Worm (Caenorhabditis elegans) whole organism, young adult: ENCODE data around the gene clec-158.

ENCODE experiments used
- B0336.3 ChIP-seq: fragments of 200-800 bp; sonication (Bioruptor generic); IDR thresholded peaks from 2 replicates; pipeline ENCODE4 v1.3.6; 2022; ENCODE audit warnings: missing genetic modification characterization, missing compliant biosample characterization
- D2030.7 ChIP-seq: fragments of 200-800 bp; sonication (Bioruptor generic); IDR thresholded peaks from 2 replicates; pipeline ENCODE4 v1.3.6; 2022; ENCODE audit warnings: missing genetic modification reagents, missing genetic modification characterization, missing compliant biosample characterization
- F22D6.2 ChIP-seq: sonication (generic microtip); optimal IDR thresholded peaks from 2 replicates; lab custom pipeline; 2016; ENCODE audit warnings: mild to moderate bottlenecking, missing genetic modification characterization, missing compliant biosample characterization
- F23B12.7 ChIP-seq: sonication (generic microtip); optimal IDR thresholded peaks from 2 replicates; lab custom pipeline; 2017; ENCODE audit warnings: missing genetic modification characterization, mild to moderate bottlenecking, missing compliant biosample characterization, antibody characterized with exemption, moderate library complexity; ENCODE audit not compliant: insufficient read depth
- F57C9.4 ChIP-seq: sonication (generic microtip); optimal IDR thresholded peaks from 2 replicates; lab custom pipeline; 2017; ENCODE audit warnings: mild to moderate bottlenecking, missing genetic modification characterization, missing compliant biosample characterization
- T26A5.8 ChIP-seq: sonication (generic microtip); optimal IDR thresholded peaks from 2 replicates; lab custom pipeline; 2016; ENCODE audit warnings: missing genetic modification characterization, missing compliant biosample characterization
- Y53G8AR.9 ChIP-seq: fragments of 200-800 bp; sonication (Bioruptor generic); conservative IDR thresholded peaks from 2 replicates; pipeline ENCODE4 v1.3.6; 2022; ENCODE audit warnings: missing genetic modification reagents, missing genetic modification characterization, missing compliant biosample characterization
- Y95B8A.8 ChIP-seq: fragments of 200-800 bp; sonication (Bioruptor generic); IDR thresholded peaks from 2 replicates; pipeline ENCODE4 v1.3.6; 2022; ENCODE audit warnings: missing genetic modification reagents, missing genetic modification characterization, missing compliant biosample characterization
- akir-1 ChIP-seq: fragments of 200-800 bp; sonication (Bioruptor generic); optimal IDR thresholded peaks from 2 replicates; lab custom pipeline; 2018; ENCODE audit warnings: mild to moderate bottlenecking, missing genetic modification characterization, moderate library complexity, missing compliant biosample characterization
- ama-1 ChIP-seq, 3 experiments: fragments of 150-350 bp in 1 of 3; sonication (generic microtip) in 2 of 3; optimal IDR thresholded peaks; 2 replicates each; lab custom pipeline; 2014 to 2018; ENCODE audit warnings: missing biosample characterization in 2 of 3, missing genetic modification characterization in 2 of 3, missing genetic modification reagents in 2 of 3
- aptf-2 ChIP-seq: fragments of 200-800 bp; sonication (Bioruptor generic); conservative IDR thresholded peaks from 2 replicates; pipeline ENCODE4 v1.3.6; 2022; ENCODE audit warnings: missing genetic modification reagents, missing genetic modification characterization, missing compliant biosample characterization
- attf-5 ChIP-seq: fragments of 200-800 bp; sonication (Bioruptor generic); optimal IDR thresholded peaks from 2 replicates; lab custom pipeline; 2018; ENCODE audit warnings: mild to moderate bottlenecking, missing genetic modification characterization, missing compliant biosample characterization
- bed-2 ChIP-seq: fragments of 200-800 bp; sonication (Bioruptor generic); IDR thresholded peaks from 2 replicates; pipeline ENCODE4 v1.3.6; 2022; ENCODE audit warnings: missing genetic modification reagents, missing genetic modification characterization, missing compliant biosample characterization
- cebp-1 ChIP-seq, 2 experiments: fragments of 200-800 bp in 1 of 2; sonication (Bioruptor generic) in 1 of 2; sonication (generic microtip) in 1 of 2; IDR thresholded peaks in 1 of 2; optimal IDR thresholded peaks in 1 of 2; 2 replicates each; pipeline versions ENCODE4 v1.3.6 to Lab custom; 2017 to 2022; ENCODE audit warnings: missing compliant biosample characterization in 2 of 2, missing genetic modification characterization in 2 of 2, mild to moderate bottlenecking in 1 of 2, missing genetic modification reagents in 1 of 2, moderate library complexity in 1 of 2
- cebp-2 ChIP-seq: fragments of 200-800 bp; sonication (Bioruptor generic); IDR thresholded peaks from 2 replicates; pipeline ENCODE4 v1.3.6; 2022; ENCODE audit warnings: missing genetic modification characterization, missing compliant biosample characterization
- ceh-91 ChIP-seq: fragments of 200-800 bp; sonication (Bioruptor generic); IDR thresholded peaks from 2 replicates; pipeline ENCODE4 v1.3.6; 2022; ENCODE audit warnings: missing genetic modification reagents, missing genetic modification characterization, missing compliant biosample characterization
- die-1 ChIP-seq: sonication (generic microtip); optimal IDR thresholded peaks from 2 replicates; lab custom pipeline; 2016; ENCODE audit warnings: missing genotype, mild to moderate bottlenecking, missing genetic modification characterization, missing compliant biosample characterization
- dox-1 ChIP-seq: fragments of 200-800 bp; sonication (Bioruptor generic); IDR thresholded peaks from 2 replicates; pipeline ENCODE4 v1.3.6; 2022; ENCODE audit warnings: missing genetic modification reagents, missing genetic modification characterization, missing compliant biosample characterization
- dpl-1 ChIP-seq: fragments of 150-350 bp; optimal IDR thresholded peaks from 2 replicates; lab custom pipeline; 2014; ENCODE audit warnings: missing biosample characterization, missing genetic modification reagents, missing genetic modification characterization
- egl-18 ChIP-seq: fragments of 200-800 bp; sonication (Bioruptor generic); IDR thresholded peaks from 2 replicates; pipeline ENCODE4 v1.3.6; 2022; ENCODE audit warnings: missing genetic modification reagents, missing genetic modification characterization, missing compliant biosample characterization
- egl-44 ChIP-seq: fragments of 200-800 bp; sonication (Bioruptor generic); IDR thresholded peaks from 2 replicates; pipeline ENCODE4 v1.3.6; 2022; ENCODE audit warnings: missing genetic modification reagents, missing genetic modification characterization, missing compliant biosample characterization
- ets-4 ChIP-seq: fragments of 200-800 bp; sonication (Bioruptor generic); optimal IDR thresholded peaks from 2 replicates; lab custom pipeline; 2018; ENCODE audit warnings: mild to moderate bottlenecking, missing genetic modification characterization, missing compliant biosample characterization
- fkh-3 ChIP-seq: sonication (generic microtip); optimal IDR thresholded peaks from 2 replicates; lab custom pipeline; 2016; ENCODE audit warnings: mild to moderate bottlenecking, missing genetic modification characterization, missing compliant biosample characterization
- him-1 ChIP-seq: sonication (generic microtip); optimal IDR thresholded peaks from 2 replicates; lab custom pipeline; 2016; ENCODE audit warnings: missing genotype, missing genetic modification reagents, missing genetic modification characterization, missing compliant biosample characterization
- hmg-1.2 ChIP-seq: fragments of 200-800 bp; sonication (Bioruptor generic); IDR thresholded peaks from 2 replicates; pipeline ENCODE4 v1.3.6; 2022; ENCODE audit warnings: missing genetic modification reagents, missing genetic modification characterization, missing compliant biosample characterization
- hsf-1 ChIP-seq: fragments of 200-800 bp; sonication (Bioruptor generic); IDR thresholded peaks from 2 replicates; pipeline ENCODE4 v1.3.6; 2022; ENCODE audit warnings: missing genetic modification reagents, missing genetic modification characterization, missing compliant biosample characterization
- lin-26 ChIP-seq: fragments of 200-800 bp; sonication (Bioruptor generic); IDR thresholded peaks from 2 replicates; pipeline ENCODE4 v1.3.6; 2022; ENCODE audit warnings: missing genetic modification reagents, missing genetic modification characterization, missing compliant biosample characterization
- lin-54 ChIP-seq: fragments of 200-800 bp; sonication (Bioruptor generic); optimal IDR thresholded peaks from 2 replicates; lab custom pipeline; 2018; ENCODE audit warnings: mild to moderate bottlenecking, missing genetic modification characterization, missing compliant biosample characterization
- lir-1 ChIP-seq: fragments of 200-800 bp; sonication (Bioruptor generic); conservative IDR thresholded peaks from 2 replicates; pipeline ENCODE4 v1.3.6; 2022; ENCODE audit warnings: missing genetic modification reagents, missing genetic modification characterization, missing compliant biosample characterization
- madf-3 ChIP-seq: fragments of 200-800 bp; sonication (Bioruptor generic); IDR thresholded peaks from 2 replicates; pipeline ENCODE4 v1.3.6; 2022; ENCODE audit warnings: missing genetic modification reagents, missing genetic modification characterization, missing compliant biosample characterization
- madf-6 ChIP-seq: fragments of 200-800 bp; sonication (Bioruptor generic); IDR thresholded peaks from 2 replicates; pipeline ENCODE4 v1.3.6; 2022; ENCODE audit warnings: missing genetic modification reagents, missing genetic modification characterization, missing compliant biosample characterization
- mcd-1 ChIP-seq: fragments of 200-800 bp; sonication (Bioruptor generic); IDR thresholded peaks from 2 replicates; pipeline ENCODE4 v1.3.6; 2022; ENCODE audit warnings: missing genetic modification reagents, missing genetic modification characterization, missing compliant biosample characterization
- mel-28 ChIP-seq: sonication (generic microtip); optimal IDR thresholded peaks from 2 replicates; lab custom pipeline; 2016; ENCODE audit warnings: borderline replicate concordance, mild to moderate bottlenecking, missing genetic modification characterization, missing compliant biosample characterization
- mes-4 ChIP-seq: sonication (generic microtip); optimal IDR thresholded peaks from 2 replicates; lab custom pipeline; 2016; ENCODE audit warnings: missing genotype, missing genetic modification characterization, missing compliant biosample characterization
- nfyb-1 ChIP-seq: fragments of 200-800 bp; sonication (Bioruptor generic); IDR thresholded peaks from 2 replicates; pipeline ENCODE4 v1.3.6; 2022; ENCODE audit warnings: missing genetic modification reagents, missing genetic modification characterization, missing compliant biosample characterization
- rec-8 ChIP-seq, 2 experiments: sonication (generic microtip); optimal IDR thresholded peaks; 2 replicates each; lab custom pipeline; 2016; ENCODE audit warnings: mild to moderate bottlenecking in 2 of 2, missing genetic modification characterization in 2 of 2, missing genetic modification reagents in 2 of 2, missing genotype in 2 of 2, missing biosample characterization in 1 of 2, missing compliant biosample characterization in 1 of 2, moderate library complexity in 1 of 2
- sdz-38 ChIP-seq: sonication (generic microtip); optimal IDR thresholded peaks from 2 replicates; lab custom pipeline; 2016; ENCODE audit warnings: missing genotype, missing genetic modification characterization, missing compliant biosample characterization
- snpc-3.4 ChIP-seq: sonication (generic microtip); optimal IDR thresholded peaks from 2 replicates; lab custom pipeline; 2017; ENCODE audit warnings: missing genetic modification characterization, mild to moderate bottlenecking, missing compliant biosample characterization, antibody characterized with exemption, moderate library complexity, missing genotype, missing genetic modification reagents
- snpc-4 ChIP-seq, 5 experiments: fragments of 150-350 bp in 1 of 5; sonication (generic microtip) in 4 of 5; optimal IDR thresholded peaks; 2 replicates each; lab custom pipeline; 2014 to 2018; ENCODE audit warnings: missing genetic modification characterization in 5 of 5, missing biosample characterization in 3 of 5, antibody characterized with exemption in 2 of 5, mild to moderate bottlenecking in 2 of 5, missing compliant biosample characterization in 2 of 5, missing genotype in 2 of 5, moderate library complexity in 2 of 5, missing genetic modification reagents in 1 of 5
- somi-1 ChIP-seq: fragments of 200-800 bp; sonication (Bioruptor generic); optimal IDR thresholded peaks from 2 replicates; lab custom pipeline; 2018; ENCODE audit warnings: mild to moderate bottlenecking, missing genetic modification characterization, missing compliant biosample characterization
- sptf-2 ChIP-seq: fragments of 200-800 bp; sonication (Bioruptor generic); optimal IDR thresholded peaks from 2 replicates; lab custom pipeline; 2018; ENCODE audit warnings: mild to moderate bottlenecking, missing genetic modification characterization, missing compliant biosample characterization
- unc-62 ChIP-seq: fragments of 150-350 bp; optimal IDR thresholded peaks from 2 replicates; lab custom pipeline; 2014; ENCODE audit warnings: missing biosample characterization, missing genetic modification reagents, missing genetic modification characterization
- xnd-1 ChIP-seq: sonication (generic microtip); optimal IDR thresholded peaks from 2 replicates; lab custom pipeline; 2016; ENCODE audit warnings: missing genotype, missing genetic modification reagents, missing genetic modification characterization, missing compliant biosample characterization
- ztf-18 ChIP-seq: sonication (generic microtip); optimal IDR thresholded peaks from 2 replicates; lab custom pipeline; 2016; ENCODE audit warnings: missing genotype, mild to moderate bottlenecking, missing genetic modification characterization, missing compliant biosample characterization
- ztf-25 ChIP-seq: fragments of 200-800 bp; sonication (Bioruptor generic); IDR thresholded peaks from 2 replicates; pipeline ENCODE4 v1.3.6; 2022; ENCODE audit warnings: missing genetic modification reagents, missing genetic modification characterization, missing compliant biosample characterization
- ztf-26 ChIP-seq: sonication (generic microtip); optimal IDR thresholded peaks from 2 replicates; lab custom pipeline; 2017; ENCODE audit warnings: missing genetic modification characterization, missing compliant biosample characterization
- ztf-6 ChIP-seq: fragments of 200-800 bp; sonication (Bioruptor generic); IDR thresholded peaks from 2 replicates; pipeline ENCODE4 v1.3.6; 2022; ENCODE audit warnings: missing genetic modification reagents, missing genetic modification characterization, missing compliant biosample characterization

The clec-158 gene

DNA sequence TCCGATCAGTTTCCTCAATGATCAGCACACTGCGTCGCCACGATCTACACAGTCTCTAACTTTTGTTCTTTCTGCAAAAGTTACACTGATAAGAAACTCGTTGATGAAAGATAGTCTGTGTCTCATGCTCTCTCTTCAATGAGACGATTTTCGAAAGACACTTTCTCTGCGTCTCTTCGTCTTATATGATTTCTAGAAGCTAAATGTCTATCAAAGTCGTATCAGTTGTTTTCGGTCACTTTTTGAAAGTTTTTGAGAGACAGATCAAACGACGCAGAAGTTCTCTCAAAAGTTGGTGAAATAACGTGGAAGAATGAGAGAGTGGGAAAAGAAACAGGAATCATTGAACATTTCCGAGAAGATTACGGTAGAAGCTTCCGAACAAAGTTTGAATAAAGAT is 35.8 kb upstream of the clec-158 start (continued):
- TF ChIP-seq F57C9.4 (no peak), snpc-3.4 (no peak), egl-44 (GFP tag; lab: Robert Waterston, UW) (no peak), attf-5 (peak; percentile 42), ztf-18 (tag; lab: Kevin White, UChicago) (no peak), ets-4 (GFP tag; lab: Kevin White, UChicago) (peak; percentile 49), lir-1 (GFP tag; lab: Robert Waterston, UW) (peak; percentile 25; the same call in 1 of the 2 replicates), F23B12.7 (tag; lab: Kevin White, UChicago) (no peak), cebp-2 (GFP tag; lab: Robert Waterston, UW) (no peak), cebp-1 (GFP tag; IDR thresholded peaks at IDR 0.05; lab: Robert Waterston, UW) (no peak), cebp-1 (tag; optimal IDR thresholded peaks at IDR 0.05; lab: Kevin White, UChicago) (peak; percentile 74), T26A5.8 (tag; lab: Kevin White, UChicago) (no peak), ztf-6 (GFP tag; lab: Robert Waterston, UW) (no peak), die-1 (tag; lab: Kevin White, UChicago) (peak; percentile 8), unc-62 (GFP tag; lab: Kevin White, UChicago) (peak; percentile 85), him-1 (tag; lab: Kevin White, UChicago) (peak; percentile 28), ztf-25 (GFP tag; lab: Robert Waterston, UW) (no peak), dox-1 (peak; percentile 47; the same call in 1 of the 2 replicates), bed-2 (GFP tag; lab: Robert Waterston, UW) (no peak), mel-28 (tag; lab: Kevin White, UChicago) (no peak), lin-26 (peak; percentile 41; the same call in 1 of the 2 replicates), ztf-26 (peak; percentile 31), Y95B8A.8 (no peak), fkh-3 (tag; lab: Kevin White, UChicago) (no peak), nfyb-1 (GFP tag; lab: Robert Waterston, UW) (peak; percentile 45; the same call in 1 of the 2 replicates), lin-54 (GFP tag; lab: Kevin White, UChicago) (peak; percentile 47), aptf-2 (no peak), ceh-91 (GFP tag; lab: Robert Waterston, UW) (no peak), D2030.7 (GFP tag; lab: Robert Waterston, UW) (no peak), mes-4 (tag; lab: Kevin White, UChicago) (no peak), mcd-1 (GFP tag; lab: Robert Waterston, UW) (peak; percentile 43; the same call in 1 of the 2 replicates), sptf-2 (no peak), madf-3 (GFP tag; lab: Robert Waterston, UW) (no peak), rec-8 (tag; optimal IDR thresholded peaks at IDR 0.05; lab: Kevin White, UChicago) (no peak), akir-1 (GFP tag; lab: Kevin White, UChicago) (no peak), snpc-4 (GFP tag; optimal IDR thresholded peaks at IDR 0.05; lab: Kevin White, UChicago) (no peak), snpc-4 (tag; optimal IDR thresholded peaks at IDR 0.05; lab: Kevin White, UChicago) (peak in 1 of 4 experiments; percentile 39), dpl-1 (GFP tag; lab: Kevin White, UChicago) (no peak), sdz-38 (tag; lab: Kevin White, UChicago) (no peak), xnd-1 (no peak), B0336.3 (GFP tag; lab: Robert Waterston, UW) (peak; percentile 75), somi-1 (peak; percentile 58), hsf-1 (GFP tag; lab: Robert Waterston, UW) (no peak), F22D6.2 (tag; lab: Kevin White, UChicago) (no peak), madf-6 (peak; percentile 31; the same call in 1 of the 2 replicates), ama-1 (optimal IDR thresholded peaks at IDR 0.05; lab: Kevin White, UChicago) (no peak), ama-1 (GFP tag; optimal IDR thresholded peaks at IDR 0.05; lab: Kevin White, UChicago) (peak in 1 of 2 experiments; percentile 51), hmg-1.2 (GFP tag; lab: Robert Waterston, UW) (peak; percentile 73), egl-18 (GFP tag; lab: Robert Waterston, UW) (no peak), Y53G8AR.9 (GFP tag; lab: Robert Waterston, UW) (no peak)
